Fruit fly (Drosophila melanogaster) whole organism, wandering third instar larva: Measurements from ENCODE around the gene CG11791.

Experiments
- Abd-B ChIP-seq: fragments of >200 bp; optimal IDR thresholded peaks from 2 replicates; lab custom pipeline; 2017; ENCODE audit warnings: missing biosample characterization, missing genetic modification characterization
- CG32264 ChIP-seq: fragments of 200-800 bp; sonication (Bioruptor generic); optimal IDR thresholded peaks from 2 replicates; lab custom pipeline; 2016; ENCODE audit warnings: missing biosample characterization, missing genetic modification characterization
- CG9705 ChIP-seq: fragments of 200-800 bp; sonication (Bioruptor generic); optimal IDR thresholded peaks from 2 replicates; lab custom pipeline; 2018; ENCODE audit warnings: missing biosample characterization, mild to moderate bottlenecking, missing genetic modification characterization
- CrebA ChIP-seq: fragments of 200-800 bp; sonication (Bioruptor generic); optimal IDR thresholded peaks from 2 replicates; lab custom pipeline; 2016; ENCODE audit warnings: missing biosample characterization, mild to moderate bottlenecking, missing genetic modification characterization, borderline replicate concordance
- Dfd ChIP-seq: fragments of >200 bp; optimal IDR thresholded peaks from 2 replicates; lab custom pipeline; 2017; ENCODE audit warnings: missing biosample characterization, missing genetic modification characterization
- Dif ChIP-seq: fragments of 200-275, 200-300 bp; sonication (Bioruptor generic); optimal IDR thresholded peaks from 2 replicates; lab custom pipeline; 2018; ENCODE audit warnings: missing biosample characterization, missing genetic modification characterization; ENCODE audit not compliant: partially characterized antibody
- GATAd ChIP-seq: sonication (Bioruptor generic); optimal IDR thresholded peaks from 2 replicates; lab custom pipeline; 2016; ENCODE audit warnings: missing biosample characterization, missing genetic modification characterization
- HLH106 ChIP-seq: fragments of 200-800 bp; optimal IDR thresholded peaks from 3 replicates; lab custom pipeline; 2019; ENCODE audit warnings: missing biosample characterization, mild to moderate bottlenecking, missing genetic modification characterization, moderate library complexity
- Hnf4 ChIP-seq: fragments of 200-800 bp; sonication (Bioruptor generic); optimal IDR thresholded peaks from 2 replicates; lab custom pipeline; 2016; ENCODE audit warnings: missing biosample characterization, mild to moderate bottlenecking, missing genetic modification characterization
- Hr78 ChIP-seq: fragments of >200 bp; optimal IDR thresholded peaks from 2 replicates; lab custom pipeline; 2017; ENCODE audit warnings: missing biosample characterization, missing genetic modification characterization
- Hr83 ChIP-seq: fragments of 200-300 bp; sonication (Bioruptor generic); optimal IDR thresholded peaks from 2 replicates; lab custom pipeline; 2016; ENCODE audit warnings: missing biosample characterization, mild to moderate bottlenecking, missing genetic modification characterization, moderate library complexity; ENCODE audit not compliant: poor library complexity, severe bottlenecking
- Jra ChIP-seq: sonication (Bioruptor generic); optimal IDR thresholded peaks from 2 replicates; lab custom pipeline; 2016; ENCODE audit warnings: missing biosample characterization, missing genetic modification characterization
- Mio ChIP-seq: sonication (Bioruptor generic); optimal IDR thresholded peaks from 2 replicates; lab custom pipeline; 2016; ENCODE audit warnings: missing biosample characterization, missing genetic modification characterization
- Myc ChIP-seq: fragments of >200 bp; optimal IDR thresholded peaks from 2 replicates; lab custom pipeline; 2017
- N ChIP-seq: fragments of >200 bp; optimal IDR thresholded peaks from 2 replicates; lab custom pipeline; 2018; ENCODE audit warnings: missing biosample characterization, missing external identifiers, missing genetic modification characterization
- OdsH ChIP-seq: fragments of 200-800 bp; sonication (Bioruptor generic); optimal IDR thresholded peaks from 2 replicates; lab custom pipeline; 2016; ENCODE audit warnings: missing biosample characterization, mild to moderate bottlenecking, missing genetic modification characterization
- Rel ChIP-seq, 2 experiments: fragments of 200-800 bp; sonication (Bioruptor generic) in 1 of 2; optimal IDR thresholded peaks; 2 replicates in 1 of 2; 3 replicates in 1 of 2; lab custom pipeline; 2016 to 2019; ENCODE audit warnings: mild to moderate bottlenecking in 2 of 2, missing biosample characterization in 2 of 2, missing genetic modification characterization in 2 of 2, moderate library complexity in 1 of 2
- Sp1 ChIP-seq: fragments of 200-800 bp; sonication (Bioruptor generic); optimal IDR thresholded peaks from 3 replicates; lab custom pipeline; 2019; ENCODE audit warnings: missing biosample characterization, mild to moderate bottlenecking, missing genetic modification characterization, moderate library complexity
- Vsx2 ChIP-seq: fragments of 200-300, 225-300 bp; sonication (Bioruptor generic); optimal IDR thresholded peaks from 2 replicates; lab custom pipeline; 2018; ENCODE audit warnings: missing biosample characterization, missing genetic modification characterization; ENCODE audit not compliant: partially characterized antibody
- br ChIP-seq: fragments of 200-800 bp; sonication (Bioruptor generic); optimal IDR thresholded peaks from 2 replicates; lab custom pipeline; 2016; ENCODE audit warnings: missing biosample characterization, missing genetic modification characterization
- brk ChIP-seq: fragments of 200-800 bp; sonication (Bioruptor generic); optimal IDR thresholded peaks from 2 replicates; lab custom pipeline; 2016; ENCODE audit warnings: missing biosample characterization, mild to moderate bottlenecking, missing genetic modification characterization
- dl ChIP-seq, 2 experiments: fragments of 175-275, 200-275 bp in 1 of 2; fragments of 200-275 bp in 1 of 2; sonication (Bioruptor generic); optimal IDR thresholded peaks; lab custom pipeline; 2018; ENCODE audit warnings: mild to moderate bottlenecking in 2 of 2, missing biosample characterization in 2 of 2, missing genetic modification characterization in 2 of 2, moderate library complexity in 2 of 2; ENCODE audit not compliant: partially characterized antibody in 2 of 2, insufficient read depth in 1 of 2
- dmrt93B ChIP-seq: fragments of 200-800 bp; sonication (Bioruptor generic); optimal IDR thresholded peaks from 2 replicates; lab custom pipeline; 2018; ENCODE audit warnings: missing biosample characterization, mild to moderate bottlenecking, missing genetic modification characterization
- dsf ChIP-seq: sonication (Bioruptor generic); optimal IDR thresholded peaks from 2 replicates; lab custom pipeline; 2016; ENCODE audit warnings: missing biosample characterization, missing genetic modification characterization, borderline replicate concordance
- ey ChIP-seq: fragments of 200-800 bp; sonication (Bioruptor generic); optimal IDR thresholded peaks from 2 replicates; lab custom pipeline; 2016; ENCODE audit warnings: missing biosample characterization, missing genetic modification characterization
- foxo ChIP-seq, 2 experiments: fragments of 200-800 bp; sonication (Bioruptor generic); optimal IDR thresholded peaks; 2 replicates in 1 of 2; 3 replicates in 1 of 2; lab custom pipeline; 2016 to 2017; ENCODE audit warnings: missing biosample characterization in 2 of 2, missing genetic modification characterization in 2 of 2
- fru ChIP-seq: fragments of 200-800 bp; sonication (Bioruptor generic); optimal IDR thresholded peaks from 3 replicates; lab custom pipeline; 2016; ENCODE audit warnings: missing biosample characterization, mild to moderate bottlenecking, missing genetic modification characterization
- h ChIP-seq: fragments of 200-800 bp; sonication (Bioruptor generic); optimal IDR thresholded peaks from 3 replicates; lab custom pipeline; 2016; ENCODE audit warnings: missing biosample characterization, mild to moderate bottlenecking, missing genetic modification characterization
- lola ChIP-seq: fragments of >200 bp; optimal IDR thresholded peaks from 2 replicates; lab custom pipeline; 2017; ENCODE audit warnings: missing biosample characterization, missing genetic modification characterization
- pan ChIP-seq: fragments of >200 bp; optimal IDR thresholded peaks from 2 replicates; lab custom pipeline; 2017
- psq ChIP-seq: fragments of 200-800 bp; sonication (Bioruptor generic); optimal IDR thresholded peaks from 3 replicates; lab custom pipeline; 2017; ENCODE audit warnings: missing biosample characterization, mild to moderate bottlenecking, missing genetic modification characterization, moderate library complexity
- rgr ChIP-seq: fragments of 200-800 bp; sonication (Bioruptor generic); optimal IDR thresholded peaks from 3 replicates; lab custom pipeline; 2016; ENCODE audit warnings: missing biosample characterization, mild to moderate bottlenecking, missing genetic modification characterization
- sage ChIP-seq: fragments of 200-800 bp; sonication (Bioruptor generic); optimal IDR thresholded peaks from 2 replicates; lab custom pipeline; 2016; ENCODE audit warnings: missing biosample characterization, mild to moderate bottlenecking, missing genetic modification characterization
- sv ChIP-seq: fragments of 200-800 bp; sonication (Bioruptor generic); optimal IDR thresholded peaks from 3 replicates; lab custom pipeline; 2016; ENCODE audit warnings: missing biosample characterization, missing genetic modification characterization
- tai ChIP-seq: sonication (Bioruptor generic); optimal IDR thresholded peaks from 2 replicates; lab custom pipeline; 2016; ENCODE audit warnings: missing biosample characterization, missing genetic modification characterization
- usp ChIP-seq: fragments of >200 bp; optimal IDR thresholded peaks from 2 replicates; lab custom pipeline; 2017; ENCODE audit warnings: missing biosample characterization, missing genetic modification characterization
- woc ChIP-seq: sonication (Bioruptor generic); optimal IDR thresholded peaks from 2 replicates; lab custom pipeline; 2016; ENCODE audit warnings: missing biosample characterization, mild to moderate bottlenecking, missing genetic modification characterization

CG11791 gene

DNA sequence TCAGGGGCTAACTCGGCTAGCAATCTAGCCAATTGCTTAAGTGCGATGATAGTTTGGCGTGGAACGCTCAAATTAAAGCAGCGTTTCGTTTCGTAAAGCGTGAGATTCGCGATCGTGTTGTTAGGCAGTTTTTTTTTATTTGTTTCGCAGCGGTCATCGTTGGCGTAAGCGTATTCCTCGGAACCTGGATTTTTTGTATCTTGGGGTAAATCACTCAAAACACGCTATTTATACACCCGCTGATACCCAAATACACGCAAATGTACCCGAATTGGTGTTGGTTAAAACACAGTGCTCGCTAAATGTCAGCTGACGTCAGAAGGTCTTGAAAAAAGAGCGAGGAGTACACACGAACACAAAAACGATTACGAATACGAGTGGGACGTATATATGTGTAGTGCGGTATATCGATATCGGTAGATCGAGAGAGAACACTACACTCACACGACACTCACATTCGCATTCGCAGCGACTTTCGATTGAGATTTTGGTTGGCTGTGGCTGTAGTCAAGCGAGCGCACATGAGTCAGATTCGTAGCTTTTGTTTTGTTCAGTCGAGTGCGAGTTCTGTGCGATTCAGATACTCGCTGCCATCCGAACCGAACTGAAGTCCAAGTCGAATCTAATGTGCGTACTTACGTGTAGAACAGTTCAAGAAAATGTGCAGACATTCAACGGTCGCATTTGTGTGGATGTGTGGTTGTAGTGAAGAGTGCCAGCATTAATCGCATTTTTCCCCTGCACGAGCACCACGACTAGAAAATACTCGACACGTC, 514 bp downstream of the CG11791 start (continued):
- no peak for TF ChIP-seq dmrt93B
- TF ChIP-seq h (GFP tag; lab: Kevin White, UChicago), result peak; percentile 71
- TF ChIP-seq Hr83, result peak; percentile 47
- TF ChIP-seq dsf (GFP tag; lab: Kevin White, UChicago), result peak; percentile 22
- TF ChIP-seq fru (GFP tag; lab: Kevin White, UChicago), result no peak
- TF ChIP-seq Hr78 (GFP tag; lab: Kevin White, UChicago), result no peak
- no peak for TF ChIP-seq Mio (GFP tag; lab: Kevin White, UChicago)
- peak; percentile 88 for TF ChIP-seq brk (GFP tag; lab: Kevin White, UChicago)
- TF ChIP-seq Vsx2 (GFP tag; lab: Kevin White, UChicago), result no peak
- TF ChIP-seq, all 38 proteins: peak for 23

dm6 chr3R:25050649-25051048, 1.2 kb downstream of the CG11791 start:
- TF ChIP-seq dsf (GFP tag; lab: Kevin White, UChicago) (no peak), GATAd (no peak), Rel (GFP tag; optimal IDR thresholded peaks at IDR 0.05; lab: Kevin White, UChicago) (no peak), Rel (tag; optimal IDR thresholded peaks at IDR 0.05; lab: Kevin White, UChicago) (no peak), Sp1 (no peak), pan (lab: Kevin White, UChicago) (no peak)

dm6 chr3R:25051441-25052097, 2.2 kb downstream of the CG11791 start:
- TF ChIP-seq Myc (lab: Kevin White, UChicago) (no peak), h (GFP tag; lab: Kevin White, UChicago) (peak; percentile 24), usp (no peak), pan (lab: Kevin White, UChicago) (no peak)
- TF ChIP-seq, all 38 proteins: peak for 1

DNA sequence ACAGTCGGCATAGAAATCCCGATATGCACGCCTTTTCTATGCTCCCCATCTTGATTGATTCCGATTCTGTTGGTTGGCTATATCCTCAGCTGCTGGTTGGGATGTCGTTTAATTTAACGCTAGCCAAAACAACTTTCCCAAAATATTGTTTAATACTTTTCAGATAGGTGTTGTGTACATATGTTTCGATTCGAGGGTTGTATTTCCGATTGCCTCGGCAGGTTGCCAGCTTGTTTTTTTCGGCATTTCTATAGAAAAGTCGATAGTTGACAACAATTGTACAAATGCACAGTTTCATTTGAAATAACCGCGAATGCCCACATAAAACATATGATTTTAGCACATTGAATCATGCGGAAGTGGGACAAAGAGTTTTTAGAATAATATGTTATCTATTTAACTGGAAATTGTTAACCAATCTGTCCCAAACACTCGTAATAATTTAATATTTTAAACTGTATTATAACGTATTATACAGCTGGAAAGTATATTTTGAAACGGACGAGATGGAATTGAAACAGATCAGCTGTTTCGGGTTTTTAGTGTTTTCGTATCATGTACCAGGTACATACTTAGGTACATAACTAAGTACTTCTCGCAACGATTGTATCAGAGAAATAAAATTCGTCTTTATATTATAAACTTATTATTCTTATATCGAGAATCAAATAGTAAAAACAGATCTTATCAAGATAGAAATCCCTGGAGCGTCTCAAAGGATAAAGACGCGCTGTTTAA, 5.2 kb downstream of the CG11791 start, which contains the start of gene CG31109:
Gene CG31109 (minus strand): TSS at position 203 of the 738 bp plus-strand sequence.
- TF ChIP-seq fru (GFP tag; lab: Kevin White, UChicago) (no peak), GATAd (no peak), tai (GFP tag; lab: Kevin White, UChicago) (peak; percentile 4), dmrt93B (no peak), Abd-B (no peak), Jra (GFP tag; lab: Kevin White, UChicago) (no peak), sage (GFP tag; lab: Kevin White, UChicago) (no peak), dsf (GFP tag; lab: Kevin White, UChicago) (no peak), Hr78 (GFP tag; lab: Kevin White, UChicago) (no peak), lola (GFP tag; lab: Kevin White, UChicago) (no peak), CrebA (GFP tag; lab: Kevin White, UChicago) (no peak), sv (GFP tag; lab: Kevin White, UChicago) (no peak), Rel (GFP tag; optimal IDR thresholded peaks at IDR 0.05; lab: Kevin White, UChicago) (no peak), Rel (tag; optimal IDR thresholded peaks at IDR 0.05; lab: Kevin White, UChicago) (peak; percentile 2), dl (GFP tag; optimal IDR thresholded peaks at IDR 0.05; lab: Kevin White, UChicago; ENCODE audit: insufficient read depth in 1 of 2, partially characterized antibody in 2 of 2) (no peak), OdsH (GFP tag; lab: Kevin White, UChicago) (no peak), pan (lab: Kevin White, UChicago) (no peak), Vsx2 (GFP tag; lab: Kevin White, UChicago) (no peak), Hnf4 (GFP tag; lab: Kevin White, UChicago) (peak; percentile 46), CG32264 (GFP tag; lab: Kevin White, UChicago) (no peak), Mio (GFP tag; lab: Kevin White, UChicago) (no peak), brk (GFP tag; lab: Kevin White, UChicago) (peak; percentile 27), rgr (GFP tag; lab: Kevin White, UChicago) (peak; percentile 55), ey (GFP tag; lab: Kevin White, UChicago) (no peak), Dfd (GFP tag; lab: Kevin White, UChicago) (no peak), foxo (GFP tag; optimal IDR thresholded peaks at IDR 0.05; lab: Kevin White, UChicago) (peak in 1 of 2 experiments; percentile 39), h (GFP tag; lab: Kevin White, UChicago) (peak; percentile 18), usp (no peak), br (GFP tag; lab: Kevin White, UChicago) (no peak), Myc (lab: Kevin White, UChicago) (no peak), N (GFP tag; lab: Kevin White, UChicago) (no peak), Dif (GFP tag; lab: Kevin White, UChicago) (no peak), psq (GFP tag; lab: Kevin White, UChicago) (no peak), Sp1 (no peak), HLH106 (tag; lab: Kevin White, UChicago) (peak; percentile 31), CG9705 (GFP tag; lab: Kevin White, UChicago) (peak; percentile 32), Hr83 (peak; percentile 41), woc (peak; percentile 7)
